Fruit fly (Drosophila melanogaster): ENCODE data around the gene CG7557.

DNA sequence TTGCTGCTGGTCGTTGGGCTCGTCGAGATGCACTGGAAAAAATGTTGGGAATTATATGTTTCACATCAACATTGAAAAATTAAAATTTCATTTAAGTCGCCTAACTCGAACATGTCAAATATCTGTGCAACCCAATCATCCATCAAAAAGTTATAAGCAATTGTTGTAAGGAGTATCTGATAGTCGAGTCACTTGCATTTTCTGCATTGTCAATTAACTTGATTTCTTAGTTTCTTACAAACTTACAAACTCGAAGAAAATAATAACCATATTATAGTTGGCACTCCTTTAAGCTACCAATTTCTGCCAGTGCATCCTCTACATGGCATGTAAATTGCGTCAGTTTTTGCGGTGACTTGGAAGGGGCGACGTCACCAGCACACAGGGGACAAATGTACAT is 38.2 kb downstream of the CG7557 start:
- TF ChIP-seq Myc (optimal IDR thresholded peaks at IDR 0.05) (no peak), h (GFP tag; optimal IDR thresholded peaks at IDR 0.05) (peak; percentile 45), foxo (GFP tag; optimal IDR thresholded peaks at IDR 0.05) (peak in 1 of 2 experiments; percentile 54), Sp1 (GFP tag; optimal IDR thresholded peaks at IDR 0.05) (peak; percentile 47), fru (GFP tag; optimal IDR thresholded peaks at IDR 0.05) (peak; percentile 52), OdsH (GFP tag; optimal IDR thresholded peaks at IDR 0.05) (peak; percentile 34), Hr78 (GFP tag; optimal IDR thresholded peaks at IDR 0.05) (no peak)

Measured in whole organism, wandering third instar larva.